Fruit fly (Drosophila melanogaster) whole organism, embryonic: ENCODE results near the gene Sec13.

Experiments used
- Ada2b ChIP-seq: fragments of 200-800 bp; sonication (Bioruptor generic); IDR thresholded peaks from 2 replicates; pipeline ENCODE4 v1.3.6; 2022; ENCODE audit warnings: missing biosample characterization, missing genetic modification characterization
- CG11085 ChIP-seq: fragments of 200-800 bp; sonication (Bioruptor generic); IDR thresholded peaks from 2 replicates; pipeline ENCODE4 v1.3.6; 2022; ENCODE audit warnings: missing biosample characterization, missing genetic modification characterization
- CG11696 ChIP-seq: fragments of 200-800 bp; sonication (Bioruptor generic); IDR thresholded peaks from 2 replicates; pipeline ENCODE4 v1.3.6; 2022; ENCODE audit warnings: missing biosample characterization, missing genetic modification characterization
- CG12391 ChIP-seq: fragments of 200-800 bp; sonication (Bioruptor generic); optimal IDR thresholded peaks from 3 replicates; lab custom pipeline; 2018; ENCODE audit warnings: missing biosample characterization, mild to moderate bottlenecking, missing genetic modification characterization, moderate library complexity
- CG17328 ChIP-seq: fragments of 200-800 bp; sonication (Bioruptor generic); IDR thresholded peaks from 2 replicates; pipeline ENCODE4 v1.3.6; 2022; ENCODE audit warnings: missing biosample characterization, missing genetic modification characterization
- CG2199 ChIP-seq: fragments of 200-800 bp; sonication (Bioruptor generic); IDR thresholded peaks from 3 replicates; pipeline ENCODE4 v1.3.6; 2022; ENCODE audit warnings: missing biosample characterization, missing genetic modification characterization
- CG2875 ChIP-seq: fragments of 200-800 bp; sonication (Bioruptor generic); optimal IDR thresholded peaks from 2 replicates; lab custom pipeline; 2017; ENCODE audit warnings: missing biosample characterization, mild to moderate bottlenecking, missing genetic modification characterization, missing genetic modification reagents
- CG32532 ChIP-seq: fragments of 200-800 bp; sonication (Bioruptor generic); IDR thresholded peaks from 2 replicates; pipeline ENCODE4 v1.3.6; 2022; ENCODE audit warnings: missing biosample characterization, missing genetic modification characterization
- CG33213 ChIP-seq: fragments of 200-800 bp; sonication (Bioruptor generic); optimal IDR thresholded peaks from 3 replicates; lab custom pipeline; 2016; ENCODE audit warnings: missing biosample characterization, missing genetic modification characterization
- CG4404 ChIP-seq: fragments of 200-800 bp; sonication (Bioruptor generic); IDR thresholded peaks from 2 replicates; pipeline ENCODE4 v1.3.6; 2022; ENCODE audit warnings: missing biosample characterization, missing genetic modification characterization
- CG6175 ChIP-seq: fragments of 200-800 bp; sonication (Bioruptor generic); IDR thresholded peaks from 3 replicates; pipeline ENCODE4 v1.3.6; 2022; ENCODE audit warnings: missing biosample characterization, missing genetic modification characterization
- CG6813 ChIP-seq: fragments of 200-800 bp; sonication (Bioruptor generic); optimal IDR thresholded peaks from 2 replicates; lab custom pipeline; 2017; ENCODE audit warnings: missing biosample characterization, missing genetic modification characterization, mild to moderate bottlenecking, moderate library complexity, missing genetic modification reagents
- CG9817 ChIP-seq: fragments of 200-800 bp; sonication (Bioruptor generic); optimal IDR thresholded peaks from 2 replicates; lab custom pipeline; 2018; ENCODE audit warnings: missing biosample characterization, mild to moderate bottlenecking, missing genetic modification characterization, moderate library complexity
- CkIIα-i1 ChIP-seq: fragments of 200-800 bp; sonication (Bioruptor generic); IDR thresholded peaks from 2 replicates; pipeline ENCODE4 v1.3.6; 2022; ENCODE audit warnings: missing biosample characterization, missing genetic modification characterization
- CrebB ChIP-seq: fragments of 200-800 bp; sonication (Bioruptor generic); optimal IDR thresholded peaks from 3 replicates; lab custom pipeline; 2018; ENCODE audit warnings: missing biosample characterization, mild to moderate bottlenecking, missing genetic modification characterization
- Dad ChIP-seq: fragments of 200-800 bp; sonication (Bioruptor generic); optimal IDR thresholded peaks from 3 replicates; lab custom pipeline; 2016; ENCODE audit warnings: missing biosample characterization, missing genetic modification characterization
- Dbx ChIP-seq: fragments of 200-800 bp; sonication (Bioruptor generic); IDR thresholded peaks from 3 replicates; pipeline ENCODE4 v1.3.6; 2022; ENCODE audit warnings: missing biosample characterization, missing genetic modification characterization
- Dp ChIP-seq: fragments of 200-800 bp; sonication (Bioruptor generic); optimal IDR thresholded peaks from 2 replicates; lab custom pipeline; 2018; ENCODE audit warnings: missing biosample characterization, mild to moderate bottlenecking, missing genetic modification characterization, moderate library complexity
- Gug ChIP-seq: fragments of 200-800 bp; sonication (Bioruptor generic); IDR thresholded peaks from 4 replicates; pipeline ENCODE4 v1.3.6; 2022; ENCODE audit warnings: missing biosample characterization, missing genetic modification characterization
- Hmx ChIP-seq: fragments of 200-800 bp; sonication (Bioruptor generic); optimal IDR thresholded peaks from 2 replicates; lab custom pipeline; 2016; ENCODE audit warnings: missing biosample characterization, missing genetic modification characterization
- MTF-1 ChIP-seq: fragments of 200-800 bp; sonication (Bioruptor generic); optimal IDR thresholded peaks from 2 replicates; lab custom pipeline; 2018; ENCODE audit warnings: missing biosample characterization, mild to moderate bottlenecking, missing genetic modification characterization, borderline replicate concordance
- Med ChIP-seq: fragments of 200-800 bp; sonication (Bioruptor generic); peaks from one replicate; lab custom pipeline; 2016; ENCODE audit warnings: missing biosample characterization, missing genetic modification characterization, mild to moderate bottlenecking, inconsistent platforms, moderate library complexity
- Meics ChIP-seq: fragments of 200-800 bp; sonication (Bioruptor generic); optimal IDR thresholded peaks from 2 replicates; lab custom pipeline; 2017; ENCODE audit warnings: missing biosample characterization, mild to moderate bottlenecking, missing genetic modification characterization
- NC2β ChIP-seq: fragments of 200-800 bp; sonication (Bioruptor generic); optimal IDR thresholded peaks from 2 replicates; lab custom pipeline; 2016; ENCODE audit warnings: missing biosample characterization, missing genetic modification characterization
- PHDP ChIP-seq: fragments of 200-800 bp; sonication (Bioruptor generic); optimal IDR thresholded peaks from 3 replicates; lab custom pipeline; 2018; ENCODE audit warnings: missing biosample characterization, mild to moderate bottlenecking, missing genetic modification characterization, moderate library complexity
- Scr ChIP-seq: fragments of 200-800 bp; sonication (Bioruptor generic); IDR thresholded peaks from 2 replicates; pipeline ENCODE4 v1.3.6; 2022; ENCODE audit warnings: missing biosample characterization, missing genetic modification characterization; ENCODE audit not compliant: partially characterized antibody
- Ssrp ChIP-seq: fragments of 200-800 bp; sonication (Bioruptor generic); optimal IDR thresholded peaks from 2 replicates; lab custom pipeline; 2018; ENCODE audit warnings: missing biosample characterization, mild to moderate bottlenecking, missing genetic modification characterization, moderate library complexity
- abd-A ChIP-seq: fragments of 200-800 bp; sonication (Bioruptor generic); optimal IDR thresholded peaks from 3 replicates; lab custom pipeline; 2019; ENCODE audit warnings: missing biosample characterization, mild to moderate bottlenecking, missing genetic modification characterization, moderate library complexity
- al ChIP-seq: fragments of 200-800 bp; sonication (Bioruptor generic); IDR thresholded peaks from 2 replicates; pipeline ENCODE4 v1.3.6; 2022; ENCODE audit warnings: missing biosample characterization, missing genetic modification characterization
- amos ChIP-seq: fragments of 200-800 bp; sonication (Bioruptor generic); IDR thresholded peaks from 2 replicates; pipeline ENCODE4 v1.3.6; 2022; ENCODE audit warnings: missing biosample characterization, missing genetic modification characterization; ENCODE audit not compliant: partially characterized antibody
- bab2 ChIP-seq: fragments of 200-800 bp; sonication (Bioruptor generic); optimal IDR thresholded peaks from 2 replicates; lab custom pipeline; 2016; ENCODE audit warnings: missing biosample characterization, missing genetic modification characterization
- bigmax ChIP-seq: fragments of 200-800 bp; sonication (Bioruptor generic); optimal IDR thresholded peaks from 2 replicates; lab custom pipeline; 2018; ENCODE audit warnings: missing biosample characterization, mild to moderate bottlenecking, missing genetic modification characterization
- cas ChIP-seq: fragments of 200-800 bp; sonication (Bioruptor generic); IDR thresholded peaks from 2 replicates; pipeline ENCODE4 v1.3.6; 2022; ENCODE audit warnings: missing biosample characterization, missing genetic modification characterization
- cg ChIP-seq: fragments of 200-800 bp; sonication (Bioruptor generic); optimal IDR thresholded peaks from 3 replicates; lab custom pipeline; 2019; ENCODE audit warnings: missing biosample characterization, mild to moderate bottlenecking, missing genetic modification characterization, moderate library complexity
- dpn ChIP-seq, 2 experiments: fragments of 200-800 bp; sonication (Bioruptor generic); optimal IDR thresholded peaks; 3 replicates each; lab custom pipeline; 2016; ENCODE audit warnings: missing biosample characterization in 2 of 2, missing genetic modification characterization in 2 of 2
- fru ChIP-seq: fragments of >200 bp; optimal IDR thresholded peaks from 2 replicates; lab custom pipeline; 2017
- grn ChIP-seq: fragments of 200-800 bp; sonication (Bioruptor generic); optimal IDR thresholded peaks from 3 replicates; lab custom pipeline; 2017; ENCODE audit warnings: missing biosample characterization, missing genetic modification characterization
- hkb ChIP-seq, 2 experiments: fragments of 200-800 bp in 1 of 2; fragments of >200 bp in 1 of 2; sonication (Bioruptor generic) in 1 of 2; IDR thresholded peaks in 1 of 2; optimal IDR thresholded peaks in 1 of 2; 2 replicates each; pipeline versions ENCODE4 v1.3.6 to Lab custom; 2017 to 2022; ENCODE audit warnings: missing biosample characterization in 1 of 2, missing genetic modification characterization in 1 of 2
- jumu ChIP-seq: fragments of 200-800 bp; sonication (Bioruptor generic); optimal IDR thresholded peaks from 3 replicates; lab custom pipeline; 2016; ENCODE audit warnings: missing biosample characterization, missing genetic modification characterization
- lbe ChIP-seq: fragments of 200-800 bp; sonication (Bioruptor generic); optimal IDR thresholded peaks from 2 replicates; lab custom pipeline; 2016; ENCODE audit warnings: missing biosample characterization, mild to moderate bottlenecking, missing genetic modification characterization
- nau ChIP-seq: fragments of 200-800 bp; sonication (Bioruptor generic); optimal IDR thresholded peaks from 3 replicates; lab custom pipeline; 2017; ENCODE audit warnings: missing biosample characterization, mild to moderate bottlenecking, missing genetic modification characterization, missing genetic modification reagents
- oc ChIP-seq: fragments of 200-800 bp; sonication (Bioruptor generic); optimal IDR thresholded peaks from 2 replicates; lab custom pipeline; 2018; ENCODE audit warnings: missing biosample characterization, mild to moderate bottlenecking, missing genetic modification characterization, moderate library complexity
- pros ChIP-seq: fragments of 200-800 bp; sonication (Bioruptor generic); optimal IDR thresholded peaks from 3 replicates; lab custom pipeline; 2019; ENCODE audit warnings: missing biosample characterization, mild to moderate bottlenecking, missing genetic modification characterization, moderate library complexity
- psq ChIP-seq: fragments of 200-800 bp; sonication (Bioruptor generic); optimal IDR thresholded peaks from 2 replicates; lab custom pipeline; 2017; ENCODE audit warnings: missing biosample characterization, missing genetic modification characterization
- salm ChIP-seq: fragments of 200-800 bp; sonication (Bioruptor generic); optimal IDR thresholded peaks from 2 replicates; lab custom pipeline; 2018; ENCODE audit warnings: missing biosample characterization, mild to moderate bottlenecking, missing genetic modification characterization
- sens ChIP-seq: fragments of 200-800 bp; sonication (Bioruptor generic); peaks from one replicate; lab custom pipeline; 2016; ENCODE audit warnings: missing biosample characterization, missing genetic modification characterization
- seq ChIP-seq: fragments of 200-800 bp; sonication (Bioruptor generic); IDR thresholded peaks from 2 replicates; pipeline ENCODE4 v1.3.6; 2022; ENCODE audit warnings: missing biosample characterization, missing genetic modification characterization
- sna ChIP-seq: fragments of 200-800 bp; sonication (Bioruptor generic); IDR thresholded peaks from 2 replicates; pipeline ENCODE4 v1.3.6; 2022; ENCODE audit warnings: missing biosample characterization, missing genetic modification characterization; ENCODE audit not compliant: partially characterized antibody
- tap ChIP-seq: fragments of 200-800 bp; optimal IDR thresholded peaks from 3 replicates; lab custom pipeline; 2019; ENCODE audit warnings: missing biosample characterization, mild to moderate bottlenecking, missing genetic modification characterization, moderate library complexity
- wek ChIP-seq: fragments of 200-800 bp; sonication (Bioruptor generic); optimal IDR thresholded peaks from 3 replicates; lab custom pipeline; 2018; ENCODE audit warnings: missing biosample characterization, mild to moderate bottlenecking, missing genetic modification characterization, moderate library complexity
- zfh1 ChIP-seq: fragments of 200-800 bp; sonication (Bioruptor generic); IDR thresholded peaks from 3 replicates; pipeline ENCODE4 v1.3.6; 2022; ENCODE audit warnings: missing biosample characterization, missing genetic modification characterization

Sec13 gene

DNA sequence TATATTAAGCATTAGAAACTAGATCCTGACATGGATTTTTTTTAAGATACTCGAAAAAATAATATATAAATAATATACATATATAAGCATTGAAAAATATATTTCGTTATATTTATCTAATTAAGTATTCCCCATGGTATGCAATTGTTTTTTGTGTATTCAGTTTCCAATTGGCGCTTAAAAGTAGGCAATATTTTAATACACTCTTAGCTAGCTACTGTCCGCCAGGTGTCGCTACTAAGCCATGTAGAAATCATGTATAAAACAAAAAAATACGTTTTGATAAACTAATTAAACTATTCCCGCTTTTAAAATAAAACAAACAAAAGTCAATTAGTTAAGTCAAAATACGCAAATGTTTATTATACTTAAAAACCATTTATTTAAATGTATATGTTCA lies 24.8 kb upstream of the Sec13 start (continued):
- TF ChIP-seq CkIIα-i1 (no peak), Ada2b (GFP tag; lab: Robert Waterston, UW) (no peak), CG2199 (GFP tag; lab: Robert Waterston, UW) (peak; percentile 68; the same call in 2 of the 3 replicates), CG2875 (peak; percentile 28), pros (GFP tag; lab: Kevin White, UChicago) (no peak), jumu (GFP tag; lab: Kevin White, UChicago) (no peak), fru (lab: Kevin White, UChicago) (no peak), seq (GFP tag; lab: Robert Waterston, UW) (no peak), oc (no peak), PHDP (tag; lab: Kevin White, UChicago) (peak; percentile 72), Med (GFP tag; lab: Kevin White, UChicago) (peak; percentile 94), Meics (GFP tag; lab: Kevin White, UChicago) (peak; percentile 43), dpn (GFP tag; optimal IDR thresholded peaks at IDR 0.05; lab: Kevin White, UChicago) (peak; percentile 21 to 60), zfh1 (GFP tag; lab: Robert Waterston, UW) (no peak; the same call in 2 of the 3 replicates), CG33213 (GFP tag; lab: Kevin White, UChicago) (peak; percentile 64), CG32532 (peak; percentile 48; the same call in 1 of the 2 replicates), CG12391 (tag; lab: Kevin White, UChicago) (peak; percentile 43), CrebB (tag; lab: Kevin White, UChicago) (peak; percentile 48), wek (GFP tag; lab: Kevin White, UChicago) (no peak), CG9817 (tag; lab: Kevin White, UChicago) (no peak), bab2 (GFP tag; lab: Kevin White, UChicago) (no peak), abd-A (tag; lab: Kevin White, UChicago) (no peak), CG4404 (GFP tag; lab: Robert Waterston, UW) (no peak), Ssrp (tag; lab: Kevin White, UChicago) (no peak), al (GFP tag; lab: Robert Waterston, UW) (no peak), amos (GFP tag; lab: Robert Waterston, UW) (peak; percentile 52; the same call in 1 of the 2 replicates), CG6813 (GFP tag; lab: Kevin White, UChicago) (peak; percentile 64), CG17328 (GFP tag; lab: Robert Waterston, UW) (no peak), Dad (no peak), cg (no peak), psq (GFP tag; lab: Kevin White, UChicago) (no peak), bigmax (GFP tag; lab: Kevin White, UChicago) (no peak), sna (GFP tag; lab: Robert Waterston, UW) (no peak), cas (GFP tag; lab: Robert Waterston, UW) (no peak), CG11696 (no peak), NC2β (GFP tag; lab: Kevin White, UChicago) (peak; percentile 32), lbe (GFP tag; lab: Kevin White, UChicago) (no peak), grn (GFP tag; lab: Kevin White, UChicago) (no peak), Scr (GFP tag; lab: Robert Waterston, UW) (no peak), Gug (GFP tag; lab: Robert Waterston, UW) (no peak), tap (tag; lab: Kevin White, UChicago) (peak; percentile 53), MTF-1 (GFP tag; lab: Kevin White, UChicago) (peak; percentile 84), CG11085 (no peak), CG6175 (GFP tag; lab: Robert Waterston, UW) (no peak), nau (GFP tag; lab: Kevin White, UChicago) (no peak), sens (peak; percentile 89), Dp (GFP tag; lab: Kevin White, UChicago) (no peak), hkb (optimal IDR thresholded peaks at IDR 0.05; lab: Kevin White, UChicago) (no peak), hkb (GFP tag; IDR thresholded peaks at IDR 0.05; lab: Robert Waterston, UW) (peak; percentile 31; the same call in 1 of the 2 replicates), salm (tag; lab: Kevin White, UChicago) (peak; percentile 4), Dbx (GFP tag; lab: Robert Waterston, UW) (no peak), Hmx (GFP tag; lab: Kevin White, UChicago) (no peak)
